Worm (Caenorhabditis elegans): ENCODE measurements around the gene let-70.

DNA sequence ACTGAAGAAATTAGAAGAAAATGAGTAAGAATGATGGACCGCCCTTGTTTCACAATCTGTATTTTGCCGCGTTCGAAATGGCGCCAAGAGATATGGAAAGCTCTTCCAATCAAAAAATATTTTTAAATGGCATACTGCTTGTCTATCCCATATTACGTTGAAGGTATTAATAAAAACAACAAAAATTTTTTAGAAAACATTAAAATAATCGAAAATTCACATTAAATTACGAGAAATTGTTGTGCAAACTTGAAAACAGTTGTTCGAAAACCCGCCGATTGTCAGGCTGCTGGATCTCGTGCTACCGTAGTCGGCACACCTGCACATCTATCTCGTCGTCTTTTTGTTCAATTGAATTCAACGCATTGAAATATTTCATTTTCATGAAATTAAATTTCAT, 1.6 kb upstream of the let-70 start, which contains the start of gene klc-1:
- peak in 1 of 2 experiments; percentile 56 for TF ChIP-seq lsy-2 (tag; optimal IDR thresholded peaks at IDR 0.05)
- no peak for TF ChIP-seq ZK546.5 (tag; optimal IDR thresholded peaks at IDR 0.05)
- no peak for TF ChIP-seq ama-1 (optimal IDR thresholded peaks at IDR 0.05)
- TF ChIP-seq lin-15B (tag; optimal IDR thresholded peaks at IDR 0.05) = no peak

All from whole organism, L4 larva.